Worm (Caenorhabditis elegans): ENCODE results near the gene scl-19.
A peak's percentile ranks its signal among the peaks of the same experiment; 100 is the strongest.

Gene scl-19

DNA sequence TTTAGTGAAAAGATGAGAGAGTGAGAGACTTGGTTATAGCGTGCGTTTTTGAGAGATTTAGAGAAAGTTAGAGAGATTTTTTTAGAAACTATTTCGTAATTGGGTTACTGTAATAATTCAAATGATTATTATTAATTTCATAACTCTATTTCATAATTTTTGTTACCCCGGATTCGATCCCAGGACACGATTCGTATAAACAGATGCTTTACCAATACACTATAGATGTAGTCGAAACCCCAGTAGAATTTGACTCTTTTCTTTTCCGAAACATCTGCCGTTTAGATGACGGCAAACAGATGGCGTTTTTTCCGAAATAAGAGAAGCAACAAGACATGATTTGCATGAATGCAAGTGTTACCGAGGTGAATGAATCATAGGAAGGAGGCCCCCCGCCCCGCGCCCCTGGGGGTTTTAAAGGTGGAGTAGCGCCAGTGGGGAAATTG lies 21.7 kb upstream of the scl-19 start (continued):
- TF ChIP-seq B0261.1 (tag; optimal IDR thresholded peaks at IDR 0.05), result peak; percentile 26
- TF ChIP-seq hlh-12 (tag; optimal IDR thresholded peaks at IDR 0.05), result peak; percentile 14
- TF ChIP-seq ceh-58 (GFP tag; IDR thresholded peaks at IDR 0.05), result peak; percentile 86; the same call in 1 of the 2 replicates
- TF ChIP-seq F33H1.4 (GFP tag; IDR thresholded peaks at IDR 0.05), result no peak
- peak; percentile 86; the same call in 1 of the 2 replicates for TF ChIP-seq nhr-120 (GFP tag; IDR thresholded peaks at IDR 0.05)

DNA sequence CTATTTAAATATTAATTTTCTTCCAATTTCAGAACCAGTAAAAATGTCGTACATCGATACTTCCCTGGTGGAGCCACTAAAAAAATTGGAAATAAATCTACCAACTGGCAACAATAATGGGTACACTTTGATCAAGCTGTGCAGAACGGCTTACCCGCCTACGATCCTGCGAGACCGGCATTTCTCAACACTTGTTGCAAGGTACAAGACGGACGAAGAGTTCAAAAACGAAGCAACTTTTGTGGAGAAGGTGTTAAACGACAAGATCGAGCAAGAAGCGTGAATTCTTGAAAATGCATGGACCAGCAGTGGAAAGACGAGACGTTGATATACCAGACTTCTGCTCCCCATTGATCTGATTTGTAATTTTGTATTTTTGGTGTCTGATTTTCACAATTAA lies 20.4 kb upstream of the scl-19 start:
- TF ChIP-seq snpc-1.3 (tag; optimal IDR thresholded peaks at IDR 0.05; ENCODE audit: insufficient read depth), result no peak
- TF ChIP-seq T26A5.8 (tag; optimal IDR thresholded peaks at IDR 0.05), result no peak
- no peak for TF ChIP-seq C06A6.2 (GFP tag; conservative IDR thresholded peaks at IDR 0.05)
- peak; percentile 41 for TF ChIP-seq nfya-1 (tag; optimal IDR thresholded peaks at IDR 0.05; ENCODE audit: borderline replicate concordance, insufficient read depth)
- TF ChIP-seq mxl-1 (tag; optimal IDR thresholded peaks at IDR 0.05), result no peak
- TF ChIP-seq aptf-3 (GFP tag; IDR thresholded peaks at IDR 0.05), result peak; percentile 32; the same call in 1 of the 2 replicates
- no peak for TF ChIP-seq sea-2 (GFP tag; IDR thresholded peaks at IDR 0.05)
- TF ChIP-seq ceh-58 (GFP tag; IDR thresholded peaks at IDR 0.05), result no peak
- no peak for TF ChIP-seq sptf-2 (GFP tag; optimal IDR thresholded peaks at IDR 0.05)
- TF ChIP-seq nfya-2 (GFP tag; IDR thresholded peaks at IDR 0.05), result no peak
- TF ChIP-seq egrh-3 (GFP tag; IDR thresholded peaks at IDR 0.05), result no peak
- no peak for TF ChIP-seq mes-4 (tag; optimal IDR thresholded peaks at IDR 0.05)
- peak; percentile 78; the same call in 1 of the 2 replicates for TF ChIP-seq nhr-120 (GFP tag; IDR thresholded peaks at IDR 0.05)
- TF ChIP-seq ztf-25 (GFP tag; IDR thresholded peaks at IDR 0.05), result no peak
- TF ChIP-seq mcd-1 (GFP tag; IDR thresholded peaks at IDR 0.05), result no peak

DNA sequence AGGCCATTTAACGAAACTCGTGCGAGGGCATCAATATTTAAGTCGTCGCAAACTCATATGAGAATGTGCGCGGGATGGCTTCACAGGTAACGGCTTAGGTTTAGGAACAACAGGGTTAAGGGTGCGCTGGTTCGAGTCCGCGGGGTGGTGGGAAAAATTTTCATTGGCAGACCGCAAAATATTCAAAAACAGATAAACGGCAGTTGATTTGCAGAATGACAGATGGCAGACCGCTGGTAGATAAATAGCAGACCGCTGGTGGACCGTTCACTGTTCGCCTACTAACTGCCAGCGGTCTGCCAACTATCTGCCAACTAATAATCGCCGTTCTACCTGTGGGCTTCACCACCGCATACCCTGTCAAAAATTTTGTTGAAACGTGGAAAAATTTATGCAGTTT lies 19.7 kb upstream of the scl-19 start:
- TF ChIP-seq chd-7 (tag; optimal IDR thresholded peaks at IDR 0.05) (no peak), efl-1 (GFP tag; optimal IDR thresholded peaks at IDR 0.05) (no peak), gei-17 (GFP tag; optimal IDR thresholded peaks at IDR 0.05) (no peak), hlh-12 (tag; optimal IDR thresholded peaks at IDR 0.05) (peak; percentile 53), madf-10 (tag; optimal IDR thresholded peaks at IDR 0.05) (no peak), unc-62 (GFP tag; optimal IDR thresholded peaks at IDR 0.05) (no peak), F49E8.2 (tag; optimal IDR thresholded peaks at IDR 0.05; ENCODE audit: insufficient read depth) (peak; percentile 1), egl-44 (GFP tag; IDR thresholded peaks at IDR 0.05) (peak; percentile 69; the same call in 1 of the 2 replicates), madf-3 (GFP tag; IDR thresholded peaks at IDR 0.05) (no peak), C06A6.2 (GFP tag; conservative IDR thresholded peaks at IDR 0.05) (no peak), Y53G8AR.9 (GFP tag; conservative IDR thresholded peaks at IDR 0.05) (no peak), snpc-4 (GFP tag; optimal IDR thresholded peaks at IDR 0.05) (no peak), snpc-4 (tag; optimal IDR thresholded peaks at IDR 0.05) (peak in 1 of 4 experiments; percentile 52), nhr-120 (GFP tag; IDR thresholded peaks at IDR 0.05) (peak; percentile 95; the same call in 1 of the 2 replicates), ztf-22 (GFP tag; optimal IDR thresholded peaks at IDR 0.05) (no peak), rpc-1 (optimal IDR thresholded peaks at IDR 0.05) (peak; percentile 37), rpc-1 (tag; optimal IDR thresholded peaks at IDR 0.05) (peak; percentile 75), ztf-18 (tag; optimal IDR thresholded peaks at IDR 0.05) (peak; percentile 87), ama-1 (optimal IDR thresholded peaks at IDR 0.05) (no peak), ama-1 (GFP tag; optimal IDR thresholded peaks at IDR 0.05) (peak in 1 of 2 experiments; percentile 5), him-1 (tag; optimal IDR thresholded peaks at IDR 0.05) (peak; percentile 22), ztf-6 (GFP tag; IDR thresholded peaks at IDR 0.05) (no peak), hrde-1 (tag; optimal IDR thresholded peaks at IDR 0.05; ENCODE audit: borderline replicate concordance) (peak; percentile 43), die-1 (tag; optimal IDR thresholded peaks at IDR 0.05) (peak; percentile 24), D2030.7 (GFP tag; IDR thresholded peaks at IDR 0.05) (peak; percentile 24; the same call in 1 of the 2 replicates), B0019.2 (GFP tag; conservative IDR thresholded peaks at IDR 0.05) (no peak), xnd-1 (tag; optimal IDR thresholded peaks at IDR 0.05) (no peak), unc-130 (GFP tag; optimal IDR thresholded peaks at IDR 0.05) (no peak), tbx-9 (tag; optimal IDR thresholded peaks at IDR 0.05; ENCODE audit: borderline replicate concordance) (no peak), lin-26 (GFP tag; IDR thresholded peaks at IDR 0.05) (no peak), bed-1 (GFP tag; IDR thresholded peaks at IDR 0.05) (peak; percentile 97), egrh-3 (GFP tag; IDR thresholded peaks at IDR 0.05) (no peak), madf-8 (GFP tag; conservative IDR thresholded peaks at IDR 0.05) (no peak)
